Worm (Caenorhabditis elegans) whole organism, L1 larva: ENCODE data around the gene arrd-9.

Experiments
- nhr-90 ChIP-seq: sonication (generic microtip); optimal IDR thresholded peaks from 2 replicates; lab custom pipeline; 2016; ENCODE audit warnings: mild to moderate bottlenecking, missing genetic modification characterization, missing compliant biosample characterization; ENCODE audit not compliant: poor library complexity
- sox-4 ChIP-seq: sonication (generic microtip); optimal IDR thresholded peaks from 2 replicates; lab custom pipeline; 2016; ENCODE audit warnings: missing genetic modification characterization, missing compliant biosample characterization

DNA sequence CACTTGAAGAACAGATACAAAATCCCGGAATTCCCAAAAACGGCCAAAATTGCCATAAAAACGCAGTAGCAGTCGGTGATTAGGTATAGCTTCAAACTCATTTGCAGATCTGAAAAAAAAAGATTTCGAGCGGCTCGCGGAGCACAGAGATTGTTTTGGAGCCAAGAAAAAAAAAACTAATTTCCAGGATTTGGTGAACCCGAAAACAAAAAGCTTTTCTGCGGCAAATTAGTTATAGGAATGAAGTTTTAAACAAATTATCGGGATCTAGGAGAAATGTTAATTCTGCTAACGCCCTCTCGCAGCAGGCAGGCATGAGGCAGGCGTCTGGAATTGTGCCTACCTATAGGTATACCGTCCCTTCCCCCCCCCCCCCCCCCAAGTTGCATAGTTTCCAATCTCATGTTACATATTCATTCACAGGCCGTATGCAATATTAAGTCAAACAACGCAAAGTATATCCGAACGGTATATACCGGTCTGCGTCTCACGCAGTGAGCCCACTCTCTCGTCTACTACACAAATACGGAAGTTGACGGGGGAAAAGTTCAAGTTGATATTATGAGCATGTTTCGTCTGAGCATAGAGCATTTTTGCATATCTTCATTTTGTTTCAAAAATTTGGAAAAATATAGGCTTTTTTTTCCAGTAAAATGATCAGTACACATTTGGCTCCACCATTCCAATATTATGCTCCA lies 35.9 kb downstream of the arrd-9 start, which contains the start of the genes W05H5.1 and pitr-6:
- no peak for TF ChIP-seq sox-4 (tag; lab: Kevin White, UChicago)
- no peak for TF ChIP-seq nhr-90 (tag; lab: Kevin White, UChicago)
